Fruit fly (Drosophila melanogaster) whole organism, embryonic: ENCODE measurements around the gene CG15283.

Source experiments
- Ada2b ChIP-seq: fragments of 200-800 bp; sonication (Bioruptor generic); IDR thresholded peaks from 2 replicates; pipeline ENCODE4 v1.3.6; 2022; ENCODE audit warnings: missing biosample characterization, missing genetic modification characterization
- Antp ChIP-seq: fragments of 200-800 bp; sonication (Bioruptor generic); optimal IDR thresholded peaks from 3 replicates; lab custom pipeline; 2016; ENCODE audit warnings: missing biosample characterization, missing genetic modification characterization
- CG10147 ChIP-seq: fragments of 200-800 bp; sonication (Bioruptor generic); optimal IDR thresholded peaks from 2 replicates; lab custom pipeline; 2019; ENCODE audit warnings: missing biosample characterization, mild to moderate bottlenecking, missing genetic modification characterization, moderate library complexity
- CG10321 ChIP-seq: fragments of 200-800 bp; sonication (Bioruptor generic); IDR thresholded peaks from 2 replicates; pipeline ENCODE4 v1.3.6; 2022; ENCODE audit warnings: missing biosample characterization, missing genetic modification characterization
- CG10654 ChIP-seq: fragments of 200-800 bp; sonication (Bioruptor generic); optimal IDR thresholded peaks from 2 replicates; lab custom pipeline; 2016; ENCODE audit warnings: missing biosample characterization, missing genetic modification characterization
- CG11085 ChIP-seq: fragments of 200-800 bp; sonication (Bioruptor generic); IDR thresholded peaks from 2 replicates; pipeline ENCODE4 v1.3.6; 2022; ENCODE audit warnings: missing biosample characterization, missing genetic modification characterization
- CG12391 ChIP-seq: fragments of 200-800 bp; sonication (Bioruptor generic); optimal IDR thresholded peaks from 3 replicates; lab custom pipeline; 2018; ENCODE audit warnings: missing biosample characterization, mild to moderate bottlenecking, missing genetic modification characterization, moderate library complexity
- CG15269 ChIP-seq: fragments of 200-800 bp; sonication (Bioruptor generic); optimal IDR thresholded peaks from 2 replicates; lab custom pipeline; 2018; ENCODE audit warnings: missing biosample characterization, mild to moderate bottlenecking, missing genetic modification characterization, moderate library complexity
- CG17186 ChIP-seq: fragments of 200-800 bp; sonication (Bioruptor generic); optimal IDR thresholded peaks from 3 replicates; lab custom pipeline; 2017; ENCODE audit warnings: missing biosample characterization, missing genetic modification reagents, missing genetic modification characterization
- CG17829 ChIP-seq: fragments of 200-800 bp; optimal IDR thresholded peaks from 2 replicates; lab custom pipeline; 2019; ENCODE audit warnings: missing biosample characterization, mild to moderate bottlenecking, missing genetic modification characterization, moderate library complexity
- CG2120 ChIP-seq: fragments of 200-800 bp; sonication (Bioruptor generic); optimal IDR thresholded peaks from 3 replicates; lab custom pipeline; 2016; ENCODE audit warnings: missing biosample characterization, missing genetic modification characterization
- CG3281 ChIP-seq: fragments of 200-800 bp; sonication (Bioruptor generic); optimal IDR thresholded peaks from 3 replicates; lab custom pipeline; 2017; ENCODE audit warnings: missing biosample characterization, mild to moderate bottlenecking, missing genetic modification characterization
- CG7372 ChIP-seq: fragments of 200-800 bp; sonication (Bioruptor generic); IDR thresholded peaks from 2 replicates; pipeline ENCODE4 v1.3.6; 2022; ENCODE audit warnings: missing biosample characterization, missing genetic modification characterization
- CG7987 ChIP-seq: fragments of 200-800 bp; sonication (Bioruptor generic); optimal IDR thresholded peaks from 2 replicates; lab custom pipeline; 2018; ENCODE audit warnings: missing biosample characterization, mild to moderate bottlenecking, missing genetic modification characterization, moderate library complexity
- CG8359 ChIP-seq: fragments of 200-800 bp; sonication (Bioruptor generic); optimal IDR thresholded peaks from 2 replicates; lab custom pipeline; 2017; ENCODE audit warnings: missing biosample characterization, mild to moderate bottlenecking, missing genetic modification characterization, borderline replicate concordance
- CG8388 ChIP-seq: fragments of 200-800 bp; sonication (Bioruptor generic); optimal IDR thresholded peaks from 2 replicates; lab custom pipeline; 2019; ENCODE audit warnings: missing biosample characterization, mild to moderate bottlenecking, missing genetic modification characterization, moderate library complexity
- CG9609 ChIP-seq: fragments of 200-800 bp; sonication (Bioruptor generic); optimal IDR thresholded peaks from 3 replicates; lab custom pipeline; 2016; ENCODE audit warnings: missing biosample characterization, missing genetic modification characterization
- CG9817 ChIP-seq: fragments of 200-800 bp; sonication (Bioruptor generic); optimal IDR thresholded peaks from 2 replicates; lab custom pipeline; 2018; ENCODE audit warnings: missing biosample characterization, mild to moderate bottlenecking, missing genetic modification characterization, moderate library complexity
- CkIIα-i1 ChIP-seq: fragments of 200-800 bp; sonication (Bioruptor generic); IDR thresholded peaks from 2 replicates; pipeline ENCODE4 v1.3.6; 2022; ENCODE audit warnings: missing biosample characterization, missing genetic modification characterization
- Dbx ChIP-seq: fragments of 200-800 bp; sonication (Bioruptor generic); IDR thresholded peaks from 3 replicates; pipeline ENCODE4 v1.3.6; 2022; ENCODE audit warnings: missing biosample characterization, missing genetic modification characterization
- Ets65A ChIP-seq: fragments of 200-800 bp; sonication (Bioruptor generic); peaks from one replicate; lab custom pipeline; 2016; ENCODE audit warnings: missing biosample characterization, missing genetic modification characterization
- Fer2 ChIP-seq: fragments of 200-800 bp; sonication (Bioruptor generic); optimal IDR thresholded peaks from 2 replicates; lab custom pipeline; 2018; ENCODE audit warnings: missing biosample characterization, mild to moderate bottlenecking, missing genetic modification characterization, moderate library complexity
- Gug ChIP-seq: fragments of 200-800 bp; sonication (Bioruptor generic); IDR thresholded peaks from 4 replicates; pipeline ENCODE4 v1.3.6; 2022; ENCODE audit warnings: missing biosample characterization, missing genetic modification characterization
- Hand ChIP-seq: fragments of 200-800 bp; sonication (Bioruptor generic); optimal IDR thresholded peaks from 2 replicates; lab custom pipeline; 2017; ENCODE audit warnings: mild to moderate bottlenecking, missing biosample characterization, missing genetic modification reagents, missing genetic modification characterization
- MTF-1 ChIP-seq: fragments of 200-800 bp; sonication (Bioruptor generic); optimal IDR thresholded peaks from 2 replicates; lab custom pipeline; 2018; ENCODE audit warnings: missing biosample characterization, mild to moderate bottlenecking, missing genetic modification characterization, borderline replicate concordance
- Med ChIP-seq: fragments of 200-800 bp; sonication (Bioruptor generic); peaks from one replicate; lab custom pipeline; 2016; ENCODE audit warnings: missing biosample characterization, missing genetic modification characterization, mild to moderate bottlenecking, inconsistent platforms, moderate library complexity
- Meics ChIP-seq: fragments of 200-800 bp; sonication (Bioruptor generic); optimal IDR thresholded peaks from 2 replicates; lab custom pipeline; 2017; ENCODE audit warnings: missing biosample characterization, mild to moderate bottlenecking, missing genetic modification characterization
- Optix ChIP-seq: fragments of 200-800 bp; sonication (Bioruptor generic); IDR thresholded peaks from 3 replicates; pipeline ENCODE4 v1.3.6; 2022; ENCODE audit warnings: missing biosample characterization, missing genetic modification characterization
- Ptx1 ChIP-seq: fragments of 200-800 bp; sonication (Bioruptor generic); IDR thresholded peaks from 2 replicates; pipeline ENCODE4 v1.3.6; 2022; ENCODE audit warnings: missing biosample characterization, missing genetic modification characterization
- Ravus ChIP-seq: fragments of 200-800 bp; sonication (Bioruptor generic); IDR thresholded peaks from 2 replicates; pipeline ENCODE4 v1.3.6; 2022; ENCODE audit warnings: missing biosample characterization, missing genetic modification characterization
- Stat92E ChIP-seq, 3 experiments: fragments of >200 bp in 2 of 3; fragments of 200-800 bp in 1 of 3; sonication (Bioruptor generic) in 1 of 3; optimal IDR thresholded peaks; 2 replicates each; lab custom pipeline; 2017 to 2019; ENCODE audit warnings: missing biosample characterization in 3 of 3, missing genetic modification characterization in 3 of 3, mild to moderate bottlenecking in 1 of 3, moderate library complexity in 1 of 3
- ab ChIP-seq: fragments of 200-800 bp; sonication (Bioruptor generic); optimal IDR thresholded peaks from 2 replicates; lab custom pipeline; 2016; ENCODE audit warnings: missing biosample characterization, missing genetic modification characterization
- aop ChIP-seq: fragments of 200-800 bp; sonication (Bioruptor generic); IDR thresholded peaks from 2 replicates; pipeline ENCODE4 v1.3.6; 2022; ENCODE audit warnings: missing biosample characterization, missing genetic modification characterization
- bigmax ChIP-seq: fragments of 200-800 bp; sonication (Bioruptor generic); optimal IDR thresholded peaks from 2 replicates; lab custom pipeline; 2018; ENCODE audit warnings: missing biosample characterization, mild to moderate bottlenecking, missing genetic modification characterization
- caup ChIP-seq: fragments of 200-800 bp; sonication (Bioruptor generic); optimal IDR thresholded peaks from 3 replicates; lab custom pipeline; 2017; ENCODE audit warnings: missing biosample characterization, mild to moderate bottlenecking, missing genetic modification characterization, moderate library complexity; ENCODE audit not compliant: severe bottlenecking
- cg ChIP-seq: fragments of 200-800 bp; sonication (Bioruptor generic); optimal IDR thresholded peaks from 3 replicates; lab custom pipeline; 2019; ENCODE audit warnings: missing biosample characterization, mild to moderate bottlenecking, missing genetic modification characterization, moderate library complexity
- chm ChIP-seq: fragments of 200-800 bp; sonication (Bioruptor generic); IDR thresholded peaks from 2 replicates; pipeline ENCODE4 v1.3.6; 2022; ENCODE audit warnings: missing biosample characterization, missing genetic modification characterization
- crol ChIP-seq: fragments of 200-800 bp; sonication (Bioruptor generic); IDR thresholded peaks from 2 replicates; pipeline ENCODE4 v1.3.6; 2022; ENCODE audit warnings: missing biosample characterization, missing genetic modification characterization
- dmrt99B ChIP-seq: fragments of 200-800 bp; sonication (Bioruptor generic); optimal IDR thresholded peaks from 2 replicates; lab custom pipeline; 2018; ENCODE audit warnings: missing biosample characterization, mild to moderate bottlenecking, missing genetic modification characterization, moderate library complexity
- ems ChIP-seq: fragments of 200-800 bp; sonication (Bioruptor generic); optimal IDR thresholded peaks from 3 replicates; lab custom pipeline; 2016; ENCODE audit warnings: missing biosample characterization, missing genetic modification characterization
- ftz-f1 ChIP-seq: fragments of 200-800 bp; sonication (Bioruptor generic); optimal IDR thresholded peaks from 2 replicates; lab custom pipeline; 2016; ENCODE audit warnings: missing biosample characterization, missing genetic modification characterization
- lov ChIP-seq, 2 experiments: fragments of 200-800 bp in 1 of 2; fragments of >200 bp in 1 of 2; sonication (Bioruptor generic) in 1 of 2; IDR thresholded peaks in 1 of 2; optimal IDR thresholded peaks in 1 of 2; 2 replicates in 1 of 2; 3 replicates in 1 of 2; pipeline versions ENCODE4 v1.3.6 to Lab custom; 2017 to 2022; ENCODE audit warnings: missing biosample characterization in 1 of 2, missing genetic modification characterization in 1 of 2
- mam ChIP-seq: fragments of 200-800 bp; sonication (Bioruptor generic); optimal IDR thresholded peaks from 3 replicates; lab custom pipeline; 2016; ENCODE audit warnings: missing biosample characterization, missing genetic modification characterization
- mirr ChIP-seq: fragments of 200-800 bp; sonication (Bioruptor generic); optimal IDR thresholded peaks from 3 replicates; lab custom pipeline; 2018; ENCODE audit warnings: missing biosample characterization, mild to moderate bottlenecking, missing genetic modification characterization
- org-1 ChIP-seq: fragments of 200-800 bp; sonication (Bioruptor generic); optimal IDR thresholded peaks from 2 replicates; lab custom pipeline; 2017; ENCODE audit warnings: missing biosample characterization, missing genetic modification characterization
- pan ChIP-seq, 4 experiments: fragments of >200 bp in 3 of 4; fragments of 200-800 bp in 1 of 4; sonication (Bioruptor generic) in 1 of 4; optimal IDR thresholded peaks in 3 of 4; IDR thresholded peaks in 1 of 4; 2 replicates each; pipeline versions ENCODE4 v1.3.6 to Lab custom; 2017 to 2022; ENCODE audit warnings: missing biosample characterization in 2 of 4, missing genetic modification characterization in 2 of 4, mixed read lengths in 1 of 4
- pb ChIP-seq: fragments of 200-800 bp; sonication (Bioruptor generic); optimal IDR thresholded peaks from 3 replicates; lab custom pipeline; 2016; ENCODE audit warnings: missing biosample characterization, missing genetic modification characterization
- phol ChIP-seq: fragments of 200-800 bp; sonication (Bioruptor generic); optimal IDR thresholded peaks from 3 replicates; lab custom pipeline; 2018; ENCODE audit warnings: missing biosample characterization, mild to moderate bottlenecking, missing genetic modification characterization, moderate library complexity
- sr ChIP-seq: fragments of 200-800 bp; sonication (Bioruptor generic); IDR thresholded peaks from 3 replicates; pipeline ENCODE4 v1.3.6; 2022; ENCODE audit warnings: missing biosample characterization, missing genetic modification characterization
- usp ChIP-seq: fragments of >200 bp; optimal IDR thresholded peaks from 2 replicates; lab custom pipeline; 2017; ENCODE audit warnings: missing biosample characterization, missing genetic modification characterization

The CG15283 gene

dm6 chr2L:14410331-14410730 lies 40.4 kb downstream of the CG15283 start (continued):
- TF ChIP-seq Ets65A (GFP tag; lab: Kevin White, UChicago) (no peak), CG10147 (GFP tag; lab: Kevin White, UChicago) (no peak), CG11085 (no peak), CG10654 (GFP tag; lab: Kevin White, UChicago) (no peak), Optix (GFP tag; lab: Robert Waterston, UW) (no peak), usp (no peak), Meics (GFP tag; lab: Kevin White, UChicago) (no peak), cg (GFP tag; lab: Kevin White, UChicago) (peak; percentile 98), CG8388 (no peak), Med (peak; percentile 82), mirr (GFP tag; lab: Kevin White, UChicago) (peak; percentile 74), Fer2 (no peak), CG9817 (tag; lab: Kevin White, UChicago) (no peak), chm (GFP tag; lab: Robert Waterston, UW) (peak; percentile 65), aop (no peak), CG15269 (tag; lab: Kevin White, UChicago) (no peak), ab (GFP tag; lab: Kevin White, UChicago) (no peak), Ada2b (GFP tag; lab: Robert Waterston, UW) (no peak), caup (no peak), crol (GFP tag; lab: Robert Waterston, UW) (0 out of 2 replicates have a peak, but pooled peaks have one; percentile 34), ftz-f1 (GFP tag; lab: Kevin White, UChicago) (no peak), phol (tag; lab: Kevin White, UChicago) (peak; percentile 85), pan (optimal IDR thresholded peaks at IDR 0.05; lab: Kevin White, UChicago) (no peak), pan (GFP tag; optimal IDR thresholded peaks at IDR 0.05 in 1 of 2, IDR thresholded peaks at IDR 0.05 in 1 of 2) (no peak), CG17829 (tag; lab: Kevin White, UChicago) (no peak), org-1 (no peak), Hand (GFP tag; lab: Kevin White, UChicago) (no peak), pb (GFP tag; lab: Kevin White, UChicago) (no peak), mam (no peak), ems (no peak), Stat92E (GFP tag; optimal IDR thresholded peaks at IDR 0.05; lab: Kevin White, UChicago) (no peak), CG3281 (GFP tag; lab: Kevin White, UChicago) (no peak), bigmax (GFP tag; lab: Kevin White, UChicago) (no peak), Antp (GFP tag; lab: Kevin White, UChicago) (no peak), CG9609 (GFP tag; lab: Kevin White, UChicago) (no peak), MTF-1 (GFP tag; lab: Kevin White, UChicago) (no peak), CkIIα-i1 (GFP tag; lab: Robert Waterston, UW) (no peak), Ptx1 (no peak), CG12391 (no peak), sr (GFP tag; lab: Robert Waterston, UW) (peak; percentile 98), Dbx (0 out of 3 replicates have a peak, but pooled peaks have one; percentile 28), CG10321 (GFP tag; lab: Robert Waterston, UW) (no peak), Gug (GFP tag; lab: Robert Waterston, UW) (no peak), dmrt99B (no peak), CG7372 (GFP tag; lab: Robert Waterston, UW) (no peak), CG7987 (GFP tag; lab: Kevin White, UChicago) (no peak), CG17186 (GFP tag; lab: Kevin White, UChicago) (no peak), CG2120 (no peak), CG8359 (GFP tag; lab: Kevin White, UChicago) (no peak), Ravus (GFP tag; lab: Robert Waterston, UW) (no peak), lov (optimal IDR thresholded peaks at IDR 0.05; lab: Kevin White, UChicago) (no peak), lov (GFP tag; IDR thresholded peaks at IDR 0.05; lab: Robert Waterston, UW) (0 out of 3 replicates have a peak, but pooled peaks have one; percentile 64)
